Worm (Caenorhabditis elegans) whole organism, L4 larva: ENCODE data around the gene ugt-17.

ENCODE experiments used
- R02D3.7 ChIP-seq: fragments of 150-350 bp; sonication (generic microtip); optimal IDR thresholded peaks from 3 replicates; lab custom pipeline; 2014; ENCODE audit warnings: missing biosample characterization, missing genetic modification characterization
- Y75B8A.6 ChIP-seq: fragments of 200-800 bp; sonication (Bioruptor generic); IDR thresholded peaks from 2 replicates; pipeline ENCODE4 v1.3.6; 2022; ENCODE audit warnings: missing genetic modification reagents, missing genetic modification characterization, missing compliant biosample characterization
- attf-4 ChIP-seq: sonication (generic microtip); optimal IDR thresholded peaks from 3 replicates; lab custom pipeline; 2017; ENCODE audit warnings: missing biosample characterization, missing genetic modification characterization
- hlh-30 ChIP-seq: sonication (generic microtip); optimal IDR thresholded peaks from 2 replicates; lab custom pipeline; 2017; ENCODE audit warnings: antibody characterized with exemption, mild to moderate bottlenecking, missing genetic modification characterization, missing compliant biosample characterization; ENCODE audit not compliant: insufficient read depth
- lin-29 ChIP-seq: fragments of 200-800 bp; sonication (Bioruptor generic); IDR thresholded peaks from 2 replicates; pipeline ENCODE4 v1.3.6; 2022; ENCODE audit warnings: missing genetic modification reagents, missing genetic modification characterization, missing compliant biosample characterization
- lin-39 ChIP-seq: fragments of 150-350 bp; optimal IDR thresholded peaks from 2 replicates; lab custom pipeline; 2014; ENCODE audit warnings: missing biosample characterization, missing genetic modification reagents, missing genetic modification characterization
- nhr-25 ChIP-seq: sonication (generic microtip); optimal IDR thresholded peaks from 2 replicates; lab custom pipeline; 2017; ENCODE audit warnings: missing genetic modification characterization, mild to moderate bottlenecking, missing compliant biosample characterization, antibody characterized with exemption, moderate library complexity, borderline replicate concordance; ENCODE audit not compliant: insufficient read depth
- nhr-76 ChIP-seq: fragments of 150-350 bp; optimal IDR thresholded peaks from 2 replicates; lab custom pipeline; 2014; ENCODE audit warnings: missing biosample characterization, missing genetic modification characterization
- pha-4 ChIP-seq, 2 experiments: fragments of 150-350 bp in 1 of 2; fragments of 200-800 bp in 1 of 2; sonication (Bioruptor generic) in 1 of 2; IDR thresholded peaks in 1 of 2; optimal IDR thresholded peaks in 1 of 2; 2 replicates each; pipeline versions ENCODE4 v1.3.6 to Lab custom; 2014 to 2022; ENCODE audit warnings: missing genetic modification characterization in 2 of 2, missing genetic modification reagents in 2 of 2, missing biosample characterization in 1 of 2, missing compliant biosample characterization in 1 of 2
- pqm-1 ChIP-seq: sonication (generic microtip); optimal IDR thresholded peaks from 2 replicates; lab custom pipeline; 2017; ENCODE audit warnings: missing biosample characterization, missing genetic modification characterization
- snpc-1.2 ChIP-seq: fragments of 200-800 bp; sonication (Bioruptor generic); IDR thresholded peaks from 2 replicates; pipeline ENCODE4 v1.3.6; 2022; ENCODE audit warnings: missing genetic modification reagents, missing genetic modification characterization, missing compliant biosample characterization
- unc-62 ChIP-seq, 3 experiments: fragments of 150-350 bp in 1 of 3; sonication (generic microtip); optimal IDR thresholded peaks in 2 of 3; peaks in 1 of 3; 1 replicate in 1 of 3; 2 replicates in 2 of 3; lab custom pipeline; 2014 to 2017; ENCODE audit warnings: missing biosample characterization in 3 of 3, missing genetic modification characterization in 3 of 3, missing genetic modification reagents in 3 of 3, missing genotype in 1 of 3
- zag-1 ChIP-seq: fragments of 150-350 bp; optimal IDR thresholded peaks from 2 replicates; lab custom pipeline; 2014; ENCODE audit warnings: missing biosample characterization, missing genetic modification characterization

- no peak for TF ChIP-seq R02D3.7 (tag; lab: Kevin White, UChicago)
- TF ChIP-seq pqm-1 = no peak
- TF ChIP-seq attf-4 (tag; lab: Kevin White, UChicago) = no peak
- TF ChIP-seq nhr-25 (tag; lab: Kevin White, UChicago) = no peak
- no peak for TF ChIP-seq lin-29
- TF ChIP-seq Y75B8A.6 (GFP tag; lab: Robert Waterston, UW) = no peak
- TF ChIP-seq pha-4 (GFP tag; IDR thresholded peaks at IDR 0.05; lab: Robert Waterston, UW) = no peak
- TF ChIP-seq pha-4 (tag; optimal IDR thresholded peaks at IDR 0.05; lab: Kevin White, UChicago) = no peak
- TF ChIP-seq zag-1 = no peak
- no peak for TF ChIP-seq unc-62 (GFP tag; optimal IDR thresholded peaks at IDR 0.05 in 1 of 2; lab: Kevin White, UChicago)
- no peak for TF ChIP-seq unc-62 (tag; optimal IDR thresholded peaks at IDR 0.05; lab: Kevin White, UChicago)
- TF ChIP-seq nhr-76 (tag; lab: Kevin White, UChicago) = no peak
- no peak for TF ChIP-seq lin-39
- no peak for TF ChIP-seq snpc-1.2
- TF ChIP-seq hlh-30 = no peak
Observed at ce11 chrV:10107309-10107708, 2.5 kb upstream of the ugt-17 start, which contains the start of gene C08B6.11.
